Worm (Caenorhabditis elegans): ENCODE results near the gene Y51H4A.935.

Y51H4A.935 gene

ce11 chrIV:16492327-16492726 is 14.7 kb downstream of the Y51H4A.935 start (continued):
- TF ChIP-seq ZK546.5 (tag; optimal IDR thresholded peaks at IDR 0.05) (no peak), ZK337.2 (GFP tag; IDR thresholded peaks at IDR 0.05) (0 out of 2 replicates have a peak, but pooled peaks have one; percentile 6), nhr-10 (tag; optimal IDR thresholded peaks at IDR 0.05) (peak; percentile 18), ceh-20 (GFP tag; IDR thresholded peaks at IDR 0.05) (peak; percentile 70), dmd-8 (GFP tag; IDR thresholded peaks at IDR 0.05) (no peak), R02D3.7 (tag; optimal IDR thresholded peaks at IDR 0.05) (no peak), hmg-1.1 (GFP tag; IDR thresholded peaks at IDR 0.05) (peak; percentile 92), ztf-11 (tag; optimal IDR thresholded peaks at IDR 0.05) (no peak), nhr-102 (tag; optimal IDR thresholded peaks at IDR 0.05) (peak; percentile 75), skn-1 (tag; optimal IDR thresholded peaks at IDR 0.05) (no peak), fkh-10 (GFP tag; optimal IDR thresholded peaks at IDR 0.05) (peak; percentile 31), nhr-25 (tag; optimal IDR thresholded peaks at IDR 0.05; ENCODE audit: borderline replicate concordance, insufficient read depth) (peak; percentile 78), mes-2 (tag; optimal IDR thresholded peaks at IDR 0.05; ENCODE audit: poor library complexity, severe bottlenecking) (peak; percentile 64), attf-4 (tag; optimal IDR thresholded peaks at IDR 0.05) (no peak), zfp-3 (GFP tag; conservative IDR thresholded peaks at IDR 0.05) (peak; percentile 50; the same call in 1 of the 2 replicates), cey-2 (tag; optimal IDR thresholded peaks at IDR 0.05; ENCODE audit: borderline replicate concordance, insufficient read depth) (no peak), lsy-2 (tag; optimal IDR thresholded peaks at IDR 0.05) (peak; percentile 73 to 82), pqm-1 (tag; optimal IDR thresholded peaks at IDR 0.05) (no peak), ctbp-1 (GFP tag; IDR thresholded peaks at IDR 0.05) (peak; percentile 84)

- TF ChIP-seq lin-38 (GFP tag; IDR thresholded peaks at IDR 0.05), result peak; percentile 48
- TF ChIP-seq mdl-1 (tag; optimal IDR thresholded peaks at IDR 0.05), result peak; percentile 3 to 74
- TF ChIP-seq pha-4 (GFP tag; IDR thresholded peaks at IDR 0.05), result peak; percentile 59; the same call in 1 of the 2 replicates
- no peak for TF ChIP-seq pha-4 (tag; optimal IDR thresholded peaks at IDR 0.05)
- TF ChIP-seq Y5F2A.4 (GFP tag; optimal IDR thresholded peaks at IDR 0.05), result no peak
- peak; percentile 69 for TF ChIP-seq fkh-10 (GFP tag; optimal IDR thresholded peaks at IDR 0.05)
- TF ChIP-seq ceh-32 (tag; optimal IDR thresholded peaks at IDR 0.05; ENCODE audit: poor library complexity), result no peak
- peak; percentile 32 for TF ChIP-seq tra-1 (GFP tag; IDR thresholded peaks at IDR 0.05)
- TF ChIP-seq nhr-28 (tag; optimal IDR thresholded peaks at IDR 0.05), result peak; percentile 82
- peak; percentile 98 for TF ChIP-seq aha-1 (tag)
- TF ChIP-seq ceh-28 (tag; optimal IDR thresholded peaks at IDR 0.05), result peak; percentile 13
- TF ChIP-seq egl-43 (GFP tag; IDR thresholded peaks at IDR 0.05), result peak; percentile 44; the same call in 1 of the 2 replicates
- no peak for TF ChIP-seq ceh-20 (GFP tag; IDR thresholded peaks at IDR 0.05)
- TF ChIP-seq T26A8.4 (GFP tag; IDR thresholded peaks at IDR 0.05), result peak; percentile 26; the same call in 1 of the 2 replicates
- TF ChIP-seq hlh-30 (tag; optimal IDR thresholded peaks at IDR 0.05; ENCODE audit: insufficient read depth), result peak; percentile 75
- peak; percentile 52 for TF ChIP-seq dmd-6 (GFP tag; IDR thresholded peaks at IDR 0.05)
- TF ChIP-seq nhr-41 (GFP tag; IDR thresholded peaks at IDR 0.05), result 0 out of 2 replicates have a peak, but pooled peaks have one; percentile 30
- peak; percentile 8 for TF ChIP-seq ama-1 (optimal IDR thresholded peaks at IDR 0.05)
- TF ChIP-seq vab-7 (GFP tag; IDR thresholded peaks at IDR 0.05), result no peak; the same call in 1 of the 2 replicates
- TF ChIP-seq nhr-111 (GFP tag; optimal IDR thresholded peaks at IDR 0.05), result no peak
- peak; percentile 85 for TF ChIP-seq lin-13 (GFP tag; optimal IDR thresholded peaks at IDR 0.05)
- peak; percentile 55 for TF ChIP-seq mxl-3 (GFP tag; optimal IDR thresholded peaks at IDR 0.05)
- peak; percentile 69 for TF ChIP-seq nhr-6 (tag; optimal IDR thresholded peaks at IDR 0.05)
- TF ChIP-seq sdz-12 (GFP tag; optimal IDR thresholded peaks at IDR 0.05), result no peak
- TF ChIP-seq lsy-2 (tag; optimal IDR thresholded peaks at IDR 0.05), result peak; percentile 62 to 67
- peak; percentile 24 for TF ChIP-seq zfp-2 (tag; optimal IDR thresholded peaks at IDR 0.05)
- TF ChIP-seq ceh-82 (tag; optimal IDR thresholded peaks at IDR 0.05), result no peak
- TF ChIP-seq hif-1 (tag; optimal IDR thresholded peaks at IDR 0.05), result peak; percentile 14 to 94
- TF ChIP-seq nhr-11 (tag; optimal IDR thresholded peaks at IDR 0.05), result peak; percentile 71
- 0 out of 2 replicates have a peak, but pooled peaks have one; percentile 21 for TF ChIP-seq lin-1 (GFP tag; IDR thresholded peaks at IDR 0.05)
- TF ChIP-seq daf-16 (GFP tag; optimal IDR thresholded peaks at IDR 0.05), result peak in 1 of 2 experiments; percentile 38
- peak; percentile 34 for TF ChIP-seq daf-16 (tag; optimal IDR thresholded peaks at IDR 0.05)
- peak; percentile 14 for TF ChIP-seq nhr-10 (tag; optimal IDR thresholded peaks at IDR 0.05)
Measured at ce11 chrIV:16491411-16492036, 15.5 kb downstream of the Y51H4A.935 start.

Measured in whole organism, L4 larva.